Fruit fly (Drosophila melanogaster): Measurements from ENCODE around the gene CG5567.

CG5567 gene

dm6 chr3L:17846982-17847355 is 3.6 kb upstream of the CG5567 start (continued):
- no peak for TF ChIP-seq D19B (GFP tag; optimal IDR thresholded peaks at IDR 0.05)
- no peak for TF ChIP-seq br (optimal IDR thresholded peaks at IDR 0.05)
- peak; percentile 30 for TF ChIP-seq fu2 (GFP tag; optimal IDR thresholded peaks at IDR 0.05)
- no peak for TF ChIP-seq CG10462 (GFP tag; optimal IDR thresholded peaks at IDR 0.05)
- TF ChIP-seq salm (tag; optimal IDR thresholded peaks at IDR 0.05): no peak
- TF ChIP-seq klu (GFP tag; IDR thresholded peaks at IDR 0.05): no peak
- TF ChIP-seq vfl (GFP tag; optimal IDR thresholded peaks at IDR 0.05): no peak
- no peak for TF ChIP-seq CG15514 (GFP tag; optimal IDR thresholded peaks at IDR 0.05)
- TF ChIP-seq Sox100B (GFP tag; optimal IDR thresholded peaks at IDR 0.05): no peak
- peak; percentile 57; the same call in 1 of the 2 replicates for TF ChIP-seq slbo (GFP tag; IDR thresholded peaks at IDR 0.05)
- no peak for TF ChIP-seq Lim3 (GFP tag; IDR thresholded peaks at IDR 0.05)
- no peak for TF ChIP-seq CG13624 (GFP tag; optimal IDR thresholded peaks at IDR 0.05)
- no peak for TF ChIP-seq Tbp (GFP tag; optimal IDR thresholded peaks at IDR 0.05)
- no peak for TF ChIP-seq CG15269 (tag; optimal IDR thresholded peaks at IDR 0.05)
- TF ChIP-seq Dek (tag; optimal IDR thresholded peaks at IDR 0.05): no peak
- no peak; the same call in 1 of the 2 replicates for TF ChIP-seq CG9215 (GFP tag; IDR thresholded peaks at IDR 0.05)
- peak; percentile 52 for TF ChIP-seq hbn (GFP tag; IDR thresholded peaks at IDR 0.05; ENCODE audit: partially characterized antibody)
- TF ChIP-seq CG15601 (tag; optimal IDR thresholded peaks at IDR 0.05): no peak
- TF ChIP-seq Drgx (GFP tag; IDR thresholded peaks at IDR 0.05): peak; percentile 20; the same call in 1 of the 2 replicates
- TF ChIP-seq NFAT (GFP tag; IDR thresholded peaks at IDR 0.05): peak; percentile 91
- TF ChIP-seq rib (GFP tag; IDR thresholded peaks at IDR 0.05): no peak
- no peak for TF ChIP-seq CG15696 (tag; optimal IDR thresholded peaks at IDR 0.05)
- TF ChIP-seq ranshi (GFP tag; IDR thresholded peaks at IDR 0.05): no peak
- no peak for TF ChIP-seq CG3065 (GFP tag; optimal IDR thresholded peaks at IDR 0.05)
- no peak for TF ChIP-seq onecut (GFP tag; IDR thresholded peaks at IDR 0.05)
- TF ChIP-seq GATAe (GFP tag; conservative IDR thresholded peaks at IDR 0.05): no peak
- TF ChIP-seq sd (tag; optimal IDR thresholded peaks at IDR 0.05): no peak
- no peak for TF ChIP-seq CG18764 (GFP tag; optimal IDR thresholded peaks at IDR 0.05)
- no peak for TF ChIP-seq CG7987 (GFP tag; optimal IDR thresholded peaks at IDR 0.05)
- TF ChIP-seq nerfin-1 (tag; optimal IDR thresholded peaks at IDR 0.05): no peak
- TF ChIP-seq unc-4 (GFP tag; IDR thresholded peaks at IDR 0.05; ENCODE audit: partially characterized antibody): peak; percentile 70
- TF ChIP-seq CG18619 (GFP tag; optimal IDR thresholded peaks at IDR 0.05): no peak
- TF ChIP-seq bowl (GFP tag; IDR thresholded peaks at IDR 0.05): no peak
- no peak for TF ChIP-seq CG14965 (GFP tag; optimal IDR thresholded peaks at IDR 0.05; ENCODE audit: borderline replicate concordance)
- no peak for TF ChIP-seq nom (GFP tag; optimal IDR thresholded peaks at IDR 0.05)
- TF ChIP-seq CG2202 (tag; optimal IDR thresholded peaks at IDR 0.05): no peak
- no peak for TF ChIP-seq CG6654 (GFP tag; optimal IDR thresholded peaks at IDR 0.05)
- TF ChIP-seq repo (GFP tag; optimal IDR thresholded peaks at IDR 0.05): no peak
- no peak for TF ChIP-seq Ptx1 (GFP tag; IDR thresholded peaks at IDR 0.05)
- no peak for TF ChIP-seq pfk (GFP tag; optimal IDR thresholded peaks at IDR 0.05)
- no peak for TF ChIP-seq BEAF-32 (GFP tag; optimal IDR thresholded peaks at IDR 0.05)
- TF ChIP-seq CG7786 (GFP tag; optimal IDR thresholded peaks at IDR 0.05): no peak
- no peak for TF ChIP-seq trem (tag; optimal IDR thresholded peaks at IDR 0.05)
- no peak for TF ChIP-seq gcm (GFP tag; optimal IDR thresholded peaks at IDR 0.05)
- TF ChIP-seq cato (GFP tag; optimal IDR thresholded peaks at IDR 0.05; ENCODE audit: borderline replicate concordance): no peak
- TF ChIP-seq CG2678 (tag; optimal IDR thresholded peaks at IDR 0.05): no peak
- TF ChIP-seq sna (GFP tag; IDR thresholded peaks at IDR 0.05; ENCODE audit: partially characterized antibody): peak; percentile 60
- TF ChIP-seq kay (GFP tag; optimal IDR thresholded peaks at IDR 0.05): no peak
- peak; percentile 71 for TF ChIP-seq ato (GFP tag; IDR thresholded peaks at IDR 0.05; ENCODE audit: partially characterized antibody)
- no peak for TF ChIP-seq grau (tag; optimal IDR thresholded peaks at IDR 0.05)
- TF ChIP-seq CG15073 (GFP tag; optimal IDR thresholded peaks at IDR 0.05): no peak
- no peak for TF ChIP-seq CoRest (tag; optimal IDR thresholded peaks at IDR 0.05)
